Fruit fly (Drosophila melanogaster): ENCODE results near the gene PGRP-SB2.

Gene PGRP-SB2

dm6 chr3L:16765647-16766628 lies 39.6 kb downstream of the PGRP-SB2 start, which contains the start of gene Nrt (continued):
- TF ChIP-seq Scr (GFP tag; IDR thresholded peaks at IDR 0.05; ENCODE audit: partially characterized antibody), result 0 out of 2 replicates have a peak, but pooled peaks have one; percentile 34
- TF ChIP-seq CG11456 (GFP tag; IDR thresholded peaks at IDR 0.05), result no peak
- TF ChIP-seq CG42726 (GFP tag; IDR thresholded peaks at IDR 0.05; ENCODE audit: partially characterized antibody), result peak; percentile 58; the same call in 1 of the 2 replicates
- TF ChIP-seq CG16815 (GFP tag; optimal IDR thresholded peaks at IDR 0.05), result peak; percentile 18
- peak; percentile 42 for TF ChIP-seq YL-1 (GFP tag; optimal IDR thresholded peaks at IDR 0.05)
- TF ChIP-seq CG9876 (GFP tag; optimal IDR thresholded peaks at IDR 0.05), result no peak
- TF ChIP-seq fru (optimal IDR thresholded peaks at IDR 0.05), result no peak
- TF ChIP-seq Dp (GFP tag; optimal IDR thresholded peaks at IDR 0.05), result no peak
- TF ChIP-seq CG7987 (GFP tag; optimal IDR thresholded peaks at IDR 0.05), result peak; percentile 25
- no peak for TF ChIP-seq eyg (GFP tag; optimal IDR thresholded peaks at IDR 0.05)
- TF ChIP-seq HLH54F (GFP tag; optimal IDR thresholded peaks at IDR 0.05), result no peak
- peak; percentile 69 for TF ChIP-seq Drgx (GFP tag; IDR thresholded peaks at IDR 0.05)
- TF ChIP-seq CG10654 (GFP tag; optimal IDR thresholded peaks at IDR 0.05), result no peak
- no peak for TF ChIP-seq luna (GFP tag; optimal IDR thresholded peaks at IDR 0.05)
- peak; percentile 49; the same call in 1 of the 2 replicates for TF ChIP-seq Taf1 (GFP tag; IDR thresholded peaks at IDR 0.05)
- peak; percentile 69 for TF ChIP-seq CG6683 (GFP tag; optimal IDR thresholded peaks at IDR 0.05)
- TF ChIP-seq pho (GFP tag; optimal IDR thresholded peaks at IDR 0.05), result no peak
- TF ChIP-seq CG10979 (tag; optimal IDR thresholded peaks at IDR 0.05), result peak; percentile 69
- TF ChIP-seq Ravus (GFP tag; IDR thresholded peaks at IDR 0.05), result no peak
- TF ChIP-seq CG2116 (GFP tag; optimal IDR thresholded peaks at IDR 0.05), result peak; percentile 42
- TF ChIP-seq ftz-f1 (GFP tag; optimal IDR thresholded peaks at IDR 0.05), result no peak
- TF ChIP-seq org-1 (GFP tag; optimal IDR thresholded peaks at IDR 0.05), result peak; percentile 42
- peak; percentile 41 for TF ChIP-seq CG6254 (GFP tag; optimal IDR thresholded peaks at IDR 0.05)
- peak; percentile 42 for TF ChIP-seq ind (GFP tag; optimal IDR thresholded peaks at IDR 0.05)
- TF ChIP-seq CG12104 (GFP tag; optimal IDR thresholded peaks at IDR 0.05), result peak; percentile 34
- no peak for TF ChIP-seq schlank (tag; optimal IDR thresholded peaks at IDR 0.05)
- no peak for TF ChIP-seq CG31365 (tag; optimal IDR thresholded peaks at IDR 0.05)
- peak; percentile 8 for TF ChIP-seq CG4820 (GFP tag; optimal IDR thresholded peaks at IDR 0.05)
- TF ChIP-seq h (optimal IDR thresholded peaks at IDR 0.05), result no peak
- TF ChIP-seq CG12659 (GFP tag; optimal IDR thresholded peaks at IDR 0.05), result peak; percentile 58
- TF ChIP-seq CG8089 (GFP tag; optimal IDR thresholded peaks at IDR 0.05), result peak; percentile 9
- TF ChIP-seq CG17612 (GFP tag; IDR thresholded peaks at IDR 0.05), result no peak
- peak; percentile 37 for TF ChIP-seq CG3407 (GFP tag; optimal IDR thresholded peaks at IDR 0.05)
- TF ChIP-seq pnt (GFP tag; optimal IDR thresholded peaks at IDR 0.05), result no peak
- 0 out of 2 replicates have a peak, but pooled peaks have one; percentile 11 for TF ChIP-seq esg (GFP tag; conservative IDR thresholded peaks at IDR 0.05)
- TF ChIP-seq CG3995 (GFP tag; optimal IDR thresholded peaks at IDR 0.05), result no peak
- TF ChIP-seq CG4282 (GFP tag; optimal IDR thresholded peaks at IDR 0.05), result no peak
- TF ChIP-seq HmgD (GFP tag; optimal IDR thresholded peaks at IDR 0.05), result no peak
- peak; percentile 56 for TF ChIP-seq Vsx1 (GFP tag; optimal IDR thresholded peaks at IDR 0.05)
- no peak for TF ChIP-seq vnd (GFP tag; IDR thresholded peaks at IDR 0.05; ENCODE audit: partially characterized antibody)
- no peak for TF ChIP-seq CG12236 (GFP tag; optimal IDR thresholded peaks at IDR 0.05)
- TF ChIP-seq CG15696 (tag; optimal IDR thresholded peaks at IDR 0.05), result peak; percentile 54
- no peak for TF ChIP-seq Dref (GFP tag; IDR thresholded peaks at IDR 0.05)
- no peak for TF ChIP-seq Dfd (GFP tag; optimal IDR thresholded peaks at IDR 0.05)
- TF ChIP-seq CG33557 (GFP tag; optimal IDR thresholded peaks at IDR 0.05), result peak; percentile 66
- TF ChIP-seq CG13624 (GFP tag; optimal IDR thresholded peaks at IDR 0.05), result no peak
- peak; percentile 7 for TF ChIP-seq NK7.1 (GFP tag; optimal IDR thresholded peaks at IDR 0.05)
- no peak for TF ChIP-seq Sry-δ (GFP tag; optimal IDR thresholded peaks at IDR 0.05)
- peak; percentile 52 for TF ChIP-seq Bgb (GFP tag; IDR thresholded peaks at IDR 0.05; ENCODE audit: partially characterized antibody)
